Fruit fly (Drosophila melanogaster): Measurements from ENCODE around the gene CG10943.

CG10943 gene

dm6 chr3L:12862820-12863219, at the start of gene CG10943:
TSS of gene CG10943 (minus strand) at chr3L:12862920.
- TF ChIP-seq pan (optimal IDR thresholded peaks at IDR 0.05): no peak
- TF ChIP-seq Dll (optimal IDR thresholded peaks at IDR 0.05): no peak
- no peak for TF ChIP-seq EcR (GFP tag; optimal IDR thresholded peaks at IDR 0.05)
- TF ChIP-seq CG8478 (optimal IDR thresholded peaks at IDR 0.05): no peak
- TF ChIP-seq psq (optimal IDR thresholded peaks at IDR 0.05): no peak
- TF ChIP-seq usp (GFP tag; optimal IDR thresholded peaks at IDR 0.05): no peak

dm6 chr3L:12903611-12904010, 40.9 kb upstream of the CG10943 start, which contains the start of gene CG32117:
TSS of gene CG32117 (minus strand) at chr3L:12903711.
- TF ChIP-seq usp (GFP tag; optimal IDR thresholded peaks at IDR 0.05) (no peak), psq (optimal IDR thresholded peaks at IDR 0.05) (no peak), CG8478 (optimal IDR thresholded peaks at IDR 0.05) (no peak)

- TF ChIP-seq EcR (GFP tag; optimal IDR thresholded peaks at IDR 0.05): no peak
- TF ChIP-seq usp (GFP tag; optimal IDR thresholded peaks at IDR 0.05): no peak
- TF ChIP-seq CG8478 (optimal IDR thresholded peaks at IDR 0.05): no peak
- no peak for TF ChIP-seq pan (optimal IDR thresholded peaks at IDR 0.05)
- no peak for TF ChIP-seq Dll (optimal IDR thresholded peaks at IDR 0.05)
- no peak for TF ChIP-seq psq (optimal IDR thresholded peaks at IDR 0.05)
These were observed 40.0 kb upstream of the CG10943 start, which contains the start of gene CG12520 for dm6 chr3L:12902579-12903228. TSS of gene CG12520 (minus strand) at chr3L:12902737.

dm6 chr3L:12892485-12893173, 29.9 kb upstream of the CG10943 start, which contains the start of gene CG14118:
TSS of gene CG14118 (plus strand) at chr3L:12892658.
- no peak for TF ChIP-seq pan (optimal IDR thresholded peaks at IDR 0.05)
- no peak for TF ChIP-seq EcR (GFP tag; optimal IDR thresholded peaks at IDR 0.05)
- TF ChIP-seq psq (optimal IDR thresholded peaks at IDR 0.05): no peak
- TF ChIP-seq CG8478 (optimal IDR thresholded peaks at IDR 0.05): no peak
- TF ChIP-seq usp (GFP tag; optimal IDR thresholded peaks at IDR 0.05): no peak
- no peak for TF ChIP-seq Dll (optimal IDR thresholded peaks at IDR 0.05)

- TF ChIP-seq EcR (GFP tag; optimal IDR thresholded peaks at IDR 0.05): no peak
- TF ChIP-seq usp (GFP tag; optimal IDR thresholded peaks at IDR 0.05): no peak
- TF ChIP-seq pan (optimal IDR thresholded peaks at IDR 0.05): no peak
- TF ChIP-seq psq (optimal IDR thresholded peaks at IDR 0.05): no peak
- no peak for TF ChIP-seq CG8478 (optimal IDR thresholded peaks at IDR 0.05)
- TF ChIP-seq Dll (optimal IDR thresholded peaks at IDR 0.05): no peak
These were observed 26.7 kb upstream of the CG10943 start, which contains the start of gene CG43894 for dm6 chr3L:12889353-12889820. TSS of gene CG43894 (plus strand) at chr3L:12889770.

dm6 chr3L:12884680-12885079, 22.0 kb upstream of the CG10943 start, which contains the start of gene CG14120:
TSS of gene CG14120 (plus strand) at chr3L:12885039.
- TF ChIP-seq psq (optimal IDR thresholded peaks at IDR 0.05) (no peak), usp (GFP tag; optimal IDR thresholded peaks at IDR 0.05) (no peak), pan (optimal IDR thresholded peaks at IDR 0.05) (no peak), CG8478 (optimal IDR thresholded peaks at IDR 0.05) (no peak), EcR (GFP tag; optimal IDR thresholded peaks at IDR 0.05) (no peak), Dll (optimal IDR thresholded peaks at IDR 0.05) (no peak)

- TF ChIP-seq Dll (optimal IDR thresholded peaks at IDR 0.05) (no peak), psq (optimal IDR thresholded peaks at IDR 0.05) (no peak), EcR (GFP tag; optimal IDR thresholded peaks at IDR 0.05) (no peak), usp (GFP tag; optimal IDR thresholded peaks at IDR 0.05) (no peak), pan (optimal IDR thresholded peaks at IDR 0.05) (no peak), CG8478 (optimal IDR thresholded peaks at IDR 0.05) (no peak)
These were observed 11.5 kb upstream of the CG10943 start for dm6 chr3L:12874211-12874610.

dm6 chr3L:12867956-12868443, 5.3 kb upstream of the CG10943 start:
- TF ChIP-seq Dll (optimal IDR thresholded peaks at IDR 0.05) (no peak), EcR (GFP tag; optimal IDR thresholded peaks at IDR 0.05) (no peak), usp (GFP tag; optimal IDR thresholded peaks at IDR 0.05) (no peak), psq (optimal IDR thresholded peaks at IDR 0.05) (no peak), pan (optimal IDR thresholded peaks at IDR 0.05) (no peak), CG8478 (optimal IDR thresholded peaks at IDR 0.05) (no peak)

- TF ChIP-seq CG8478 (optimal IDR thresholded peaks at IDR 0.05): no peak
- no peak for TF ChIP-seq pan (optimal IDR thresholded peaks at IDR 0.05)
- TF ChIP-seq EcR (GFP tag; optimal IDR thresholded peaks at IDR 0.05): no peak
- TF ChIP-seq Dll (optimal IDR thresholded peaks at IDR 0.05): no peak
- no peak for TF ChIP-seq psq (optimal IDR thresholded peaks at IDR 0.05)
- no peak for TF ChIP-seq usp (GFP tag; optimal IDR thresholded peaks at IDR 0.05)
These were observed 1.8 kb upstream of the CG10943 start for dm6 chr3L:12864472-12864871.

- TF ChIP-seq Dll (optimal IDR thresholded peaks at IDR 0.05) (no peak), psq (optimal IDR thresholded peaks at IDR 0.05) (no peak)
These were observed 1.3 kb downstream of the CG10943 start, which contains the start of gene CG32107 for dm6 chr3L:12861255-12861899. TSS of gene CG32107 (minus strand) at chr3L:12861305.

- TF ChIP-seq EcR (GFP tag; optimal IDR thresholded peaks at IDR 0.05): no peak
- no peak for TF ChIP-seq pan (optimal IDR thresholded peaks at IDR 0.05)
These were observed 5.1 kb downstream of the CG10943 start for dm6 chr3L:12857553-12858122.

Data from whole organism.